Worm (Caenorhabditis elegans) whole organism, L3 larva: ENCODE data around the gene skn-1.

Experiments
- R02D3.7 ChIP-seq: fragments of 150-350 bp; optimal IDR thresholded peaks from 2 replicates; lab custom pipeline; 2014; ENCODE audit warnings: missing biosample characterization, missing genetic modification characterization
- ama-1 ChIP-seq: fragments of 150-350 bp; optimal IDR thresholded peaks from 2 replicates; lab custom pipeline; 2018
- fkh-10 ChIP-seq: sonication (generic microtip); optimal IDR thresholded peaks from 2 replicates; lab custom pipeline; 2017; ENCODE audit warnings: missing biosample characterization, missing genetic modification reagents, missing genetic modification characterization
- fos-1 ChIP-seq: fragments of 150-350 bp; optimal IDR thresholded peaks from 2 replicates; lab custom pipeline; 2014; ENCODE audit warnings: missing biosample characterization, missing genetic modification characterization
- nhr-12 ChIP-seq: fragments of 150-350 bp; optimal IDR thresholded peaks from 2 replicates; lab custom pipeline; 2014; ENCODE audit warnings: missing biosample characterization, missing genetic modification characterization
- nhr-237 ChIP-seq: fragments of 150-350 bp; optimal IDR thresholded peaks from 2 replicates; lab custom pipeline; 2014; ENCODE audit warnings: missing biosample characterization, missing genetic modification characterization
- nhr-25 ChIP-seq: sonication (generic microtip); optimal IDR thresholded peaks from 2 replicates; lab custom pipeline; 2017; ENCODE audit warnings: missing biosample characterization, missing genetic modification characterization
- nhr-28 ChIP-seq: fragments of 150-350 bp; optimal IDR thresholded peaks from 2 replicates; lab custom pipeline; 2014; ENCODE audit warnings: missing biosample characterization, missing genetic modification characterization
- nhr-67 ChIP-seq: fragments of 150-350 bp; optimal IDR thresholded peaks from 2 replicates; lab custom pipeline; 2014; ENCODE audit warnings: missing biosample characterization, missing genetic modification characterization
- nhr-76 ChIP-seq: fragments of 150-350 bp; sonication (generic microtip); optimal IDR thresholded peaks from 5 replicates; lab custom pipeline; 2014; ENCODE audit warnings: missing biosample characterization, missing genetic modification characterization
- tbx-2 ChIP-seq: sonication (generic microtip); optimal IDR thresholded peaks from 2 replicates; lab custom pipeline; 2016; ENCODE audit warnings: mild to moderate bottlenecking, missing genetic modification characterization, missing compliant biosample characterization
- zag-1 ChIP-seq: fragments of 150-350 bp; optimal IDR thresholded peaks from 2 replicates; lab custom pipeline; 2014; ENCODE audit warnings: missing biosample characterization, missing genetic modification characterization

DNA sequence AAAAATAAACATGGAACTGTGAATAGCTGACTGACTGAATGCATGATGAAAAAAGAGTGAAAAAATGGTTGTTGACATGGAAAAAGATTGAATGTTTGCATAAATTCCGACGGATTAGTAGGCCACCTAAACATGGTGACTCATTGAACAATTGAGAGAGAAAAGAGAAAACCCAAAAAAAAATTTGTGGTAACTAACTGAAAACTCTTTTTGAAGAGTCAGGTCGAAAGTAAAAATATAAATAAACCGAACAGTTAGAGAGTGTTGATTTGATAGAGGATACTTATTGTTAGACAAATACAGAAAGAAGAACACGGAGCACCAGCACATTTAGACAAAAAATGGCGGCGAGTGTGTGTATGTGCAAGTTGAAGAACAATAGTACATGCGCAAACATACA is 11.1 kb upstream of the skn-1 start:
- TF ChIP-seq zag-1 (tag; lab: Kevin White, UChicago) (no peak), nhr-67 (tag; lab: Kevin White, UChicago) (no peak), nhr-28 (no peak), fkh-10 (no peak), nhr-25 (tag; lab: Kevin White, UChicago) (no peak), nhr-237 (tag; lab: Kevin White, UChicago) (no peak), nhr-76 (no peak), nhr-12 (tag; lab: Kevin White, UChicago) (no peak), tbx-2 (tag; lab: Kevin White, UChicago) (no peak), R02D3.7 (tag; lab: Kevin White, UChicago) (no peak), fos-1 (tag; lab: Kevin White, UChicago) (no peak), ama-1 (lab: Kevin White, UChicago) (no peak)
